Fruit fly (Drosophila melanogaster): ENCODE data around the gene CG7168.

CG7168 gene

dm6 chr3R:18196991-18197801 is 28.7 kb downstream of the CG7168 start (continued):
- no peak for TF ChIP-seq twi (tag; optimal IDR thresholded peaks at IDR 0.05)
- TF ChIP-seq pb (GFP tag; optimal IDR thresholded peaks at IDR 0.05), result no peak
- no peak for TF ChIP-seq Rfx (GFP tag; IDR thresholded peaks at IDR 0.05)
- peak; percentile 87 for TF ChIP-seq Med (GFP tag)
- peak; percentile 29 for TF ChIP-seq CG8478 (optimal IDR thresholded peaks at IDR 0.05)
- no peak for TF ChIP-seq sr (GFP tag; IDR thresholded peaks at IDR 0.05)
- TF ChIP-seq abd-A (tag; optimal IDR thresholded peaks at IDR 0.05), result peak; percentile 71
- peak; percentile 69 for TF ChIP-seq yki (optimal IDR thresholded peaks at IDR 0.05)
- TF ChIP-seq lbe (GFP tag; optimal IDR thresholded peaks at IDR 0.05), result peak; percentile 86
- no peak for TF ChIP-seq Atf6 (GFP tag; IDR thresholded peaks at IDR 0.05)
- TF ChIP-seq CG30020 (tag; optimal IDR thresholded peaks at IDR 0.05), result peak; percentile 9
- peak; percentile 57 for TF ChIP-seq CG3281 (GFP tag; optimal IDR thresholded peaks at IDR 0.05)
- peak; percentile 42 for TF ChIP-seq onecut (GFP tag; IDR thresholded peaks at IDR 0.05)
- no peak for TF ChIP-seq sisA (GFP tag; IDR thresholded peaks at IDR 0.05)
- no peak for TF ChIP-seq CG5245 (GFP tag; optimal IDR thresholded peaks at IDR 0.05)
- TF ChIP-seq Gug (GFP tag; IDR thresholded peaks at IDR 0.05), result no peak
- no peak for TF ChIP-seq wdn (GFP tag; IDR thresholded peaks at IDR 0.05)
- TF ChIP-seq Fer2 (tag; optimal IDR thresholded peaks at IDR 0.05), result peak; percentile 23
- no peak for TF ChIP-seq CG1024 (GFP tag; IDR thresholded peaks at IDR 0.05)
- peak; percentile 62 for TF ChIP-seq CG8924 (tag; optimal IDR thresholded peaks at IDR 0.05)
- TF ChIP-seq ttk (GFP tag; IDR thresholded peaks at IDR 0.05), result no peak
- peak; percentile 7 for TF ChIP-seq B-H2 (GFP tag; optimal IDR thresholded peaks at IDR 0.05)
- peak; percentile 30 for TF ChIP-seq Chrac-16 (GFP tag; optimal IDR thresholded peaks at IDR 0.05)
- no peak for TF ChIP-seq luna (GFP tag; optimal IDR thresholded peaks at IDR 0.05)
- no peak for TF ChIP-seq D (optimal IDR thresholded peaks at IDR 0.05)
- peak; percentile 26 for TF ChIP-seq D (GFP tag; optimal IDR thresholded peaks at IDR 0.05)
- TF ChIP-seq tio (GFP tag; optimal IDR thresholded peaks at IDR 0.05), result peak; percentile 79
- TF ChIP-seq Asciz (GFP tag; optimal IDR thresholded peaks at IDR 0.05), result peak; percentile 57
- TF ChIP-seq Trl (optimal IDR thresholded peaks at IDR 0.05), result peak; percentile 97 to 99
- TF ChIP-seq Trl (GFP tag; optimal IDR thresholded peaks at IDR 0.05), result peak; percentile 42
- peak; percentile 73 for TF ChIP-seq CG1233 (GFP tag; optimal IDR thresholded peaks at IDR 0.05)
- no peak for TF ChIP-seq dan (GFP tag; IDR thresholded peaks at IDR 0.05)
- no peak for TF ChIP-seq HLH4C (GFP tag; IDR thresholded peaks at IDR 0.05; ENCODE audit: partially characterized antibody)
- TF ChIP-seq bab2 (GFP tag; optimal IDR thresholded peaks at IDR 0.05), result peak; percentile 62
- TF ChIP-seq gem (tag; optimal IDR thresholded peaks at IDR 0.05), result peak; percentile 79
- TF ChIP-seq nom (GFP tag; optimal IDR thresholded peaks at IDR 0.05), result peak; percentile 97
- TF ChIP-seq CG13424 (tag; optimal IDR thresholded peaks at IDR 0.05), result peak; percentile 68
- no peak for TF ChIP-seq Doc3 (GFP tag; IDR thresholded peaks at IDR 0.05; ENCODE audit: partially characterized antibody)
- no peak for TF ChIP-seq CG11085 (GFP tag; IDR thresholded peaks at IDR 0.05)
- TF ChIP-seq CG2875 (GFP tag; optimal IDR thresholded peaks at IDR 0.05), result peak; percentile 13
- peak; percentile 99 for TF ChIP-seq CG17385 (GFP tag; optimal IDR thresholded peaks at IDR 0.05)
- TF ChIP-seq CG10147 (GFP tag; optimal IDR thresholded peaks at IDR 0.05), result peak; percentile 58
- TF ChIP-seq rib (GFP tag; IDR thresholded peaks at IDR 0.05), result no peak
- TF ChIP-seq MESR4 (GFP tag; optimal IDR thresholded peaks at IDR 0.05), result peak; percentile 40
- no peak for TF ChIP-seq CG4820 (GFP tag; optimal IDR thresholded peaks at IDR 0.05)
- no peak for TF ChIP-seq CG7372 (GFP tag; IDR thresholded peaks at IDR 0.05)
- TF ChIP-seq cwo (GFP tag; optimal IDR thresholded peaks at IDR 0.05), result peak; percentile 51
- no peak for TF ChIP-seq CG4360 (GFP tag; IDR thresholded peaks at IDR 0.05)
- no peak for TF ChIP-seq crol (GFP tag; IDR thresholded peaks at IDR 0.05)
- peak; percentile 76 for TF ChIP-seq grau (tag; optimal IDR thresholded peaks at IDR 0.05)
- TF ChIP-seq org-1 (GFP tag; optimal IDR thresholded peaks at IDR 0.05), result peak; percentile 31

Measured in whole organism, embryonic.